Worm (Caenorhabditis elegans): Measurements from ENCODE around the gene unc-4.

ce11 chrII:9921622-9922269 lies 21.6 kb upstream of the unc-4 start, which contains the start of gene C05C10.2:
- TF ChIP-seq tbx-37 (GFP tag; conservative IDR thresholded peaks at IDR 0.05) (no peak), B0310.2 (tag; optimal IDR thresholded peaks at IDR 0.05) (no peak), hmbx-1 (tag; optimal IDR thresholded peaks at IDR 0.05) (no peak), ama-1 (optimal IDR thresholded peaks at IDR 0.05) (no peak), flt-1 (GFP tag; IDR thresholded peaks at IDR 0.05) (no peak), scrt-1 (GFP tag; IDR thresholded peaks at IDR 0.05) (no peak), aly-1 (tag; optimal IDR thresholded peaks at IDR 0.05) (no peak), hmg-4 (GFP tag; optimal IDR thresholded peaks at IDR 0.05) (no peak)

Measured in whole organism, early embryonic.